Fruit fly (Drosophila melanogaster) whole organism, adult: ENCODE measurements around the gene Rpt4R.

ENCODE experiments used
- CG11617 ChIP-seq: fragments of 200-800 bp; sonication (Bioruptor generic); optimal IDR thresholded peaks from 2 replicates; lab custom pipeline; 2017; ENCODE audit warnings: mild to moderate bottlenecking, missing biosample characterization, missing genetic modification reagents, missing genetic modification characterization
- CG1620 ChIP-seq: fragments of 200-800 bp; sonication (Bioruptor generic); optimal IDR thresholded peaks from 2 replicates; lab custom pipeline; 2016; ENCODE audit warnings: missing biosample characterization, missing genetic modification characterization
- Crg-1 ChIP-seq: fragments of 200-800 bp; sonication (Bioruptor generic); optimal IDR thresholded peaks from 2 replicates; lab custom pipeline; 2016; ENCODE audit warnings: missing biosample characterization, missing genetic modification characterization
- cic ChIP-seq: fragments of 200-800 bp; sonication (Bioruptor generic); optimal IDR thresholded peaks from 2 replicates; lab custom pipeline; 2017; ENCODE audit warnings: missing biosample characterization, mild to moderate bottlenecking, missing genetic modification characterization, moderate library complexity
- ovo ChIP-seq: fragments of 200-800 bp; sonication (Bioruptor generic); optimal IDR thresholded peaks from 2 replicates; lab custom pipeline; 2016; ENCODE audit warnings: missing biosample characterization, missing genetic modification characterization
- pad ChIP-seq: fragments of 200-800 bp; sonication (Bioruptor generic); optimal IDR thresholded peaks from 3 replicates; lab custom pipeline; 2017; ENCODE audit warnings: missing biosample characterization, missing genetic modification characterization, mild to moderate bottlenecking, moderate library complexity, missing genetic modification reagents
- toe ChIP-seq: fragments of 200-800 bp; sonication (Bioruptor generic); optimal IDR thresholded peaks from 2 replicates; lab custom pipeline; 2016; ENCODE audit warnings: missing biosample characterization, missing genetic modification characterization

DNA sequence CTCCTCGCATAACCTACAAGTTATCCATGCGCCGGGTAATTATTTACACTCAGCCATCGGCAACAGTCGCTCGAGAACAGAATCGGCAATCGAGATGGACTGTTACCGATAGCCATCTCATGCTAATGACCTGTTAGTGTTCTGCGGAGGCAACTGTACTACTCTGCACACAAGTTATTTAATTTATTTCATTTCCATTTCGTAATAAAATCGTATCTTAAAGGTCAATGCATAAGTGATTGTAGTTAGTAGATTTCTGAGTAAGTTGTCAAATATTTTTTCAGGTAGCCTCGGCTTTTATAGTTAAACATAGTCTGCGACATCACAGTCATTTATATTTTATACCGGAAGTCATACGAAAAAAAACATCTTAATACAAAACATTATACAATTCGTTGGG is 20.5 kb upstream of the Rpt4R start, which contains the start of gene CG11588:
- TF ChIP-seq ovo (GFP tag; lab: Kevin White, UChicago) (no peak), CG11617 (no peak), Crg-1 (GFP tag; lab: Kevin White, UChicago) (no peak), pad (GFP tag; lab: Kevin White, UChicago) (no peak), toe (GFP tag; lab: Kevin White, UChicago) (no peak), CG1620 (GFP tag; lab: Kevin White, UChicago) (no peak), cic (no peak)
